Worm (Caenorhabditis elegans): ENCODE measurements around the gene best-7.

ce11 chrIV:11226545-11226944 is 3.6 kb downstream of the best-7 start:
- TF ChIP-seq tbx-11 (GFP tag; IDR thresholded peaks at IDR 0.05) (no peak), hmbx-1 (tag; optimal IDR thresholded peaks at IDR 0.05) (no peak), aly-1 (tag; optimal IDR thresholded peaks at IDR 0.05) (no peak), flt-1 (GFP tag; IDR thresholded peaks at IDR 0.05) (no peak), tbx-37 (GFP tag; conservative IDR thresholded peaks at IDR 0.05) (no peak)

Data from whole organism, early embryonic.